Fruit fly (Drosophila melanogaster): ENCODE measurements around the gene raskol.

The raskol gene

dm6 chrX:17702738-17703570 is 7.0 kb upstream of the raskol start, which contains the start of the genes CG8188 and par-6 (continued):
- TF ChIP-seq H15 (GFP tag; IDR thresholded peaks at IDR 0.05) (peak; percentile 77), CG16813 (GFP tag; IDR thresholded peaks at IDR 0.05; ENCODE audit: partially characterized antibody) (peak; percentile 74), CG12769 (tag; optimal IDR thresholded peaks at IDR 0.05) (peak; percentile 78), CG13894 (tag; optimal IDR thresholded peaks at IDR 0.05) (peak; percentile 71), ro (GFP tag; IDR thresholded peaks at IDR 0.05) (no peak; the same call in 1 of the 2 replicates), bowl (GFP tag; IDR thresholded peaks at IDR 0.05) (no peak), CG6654 (GFP tag; optimal IDR thresholded peaks at IDR 0.05) (peak; percentile 49), CG18011 (GFP tag; optimal IDR thresholded peaks at IDR 0.05) (peak; percentile 59), Camta (GFP tag; optimal IDR thresholded peaks at IDR 0.05) (peak; percentile 83), so (GFP tag; IDR thresholded peaks at IDR 0.05) (peak; percentile 76; the same call in 2 of the 3 replicates), CG9727 (GFP tag; optimal IDR thresholded peaks at IDR 0.05) (peak; percentile 83), CG7839 (tag; optimal IDR thresholded peaks at IDR 0.05) (peak; percentile 89), CG4820 (GFP tag; optimal IDR thresholded peaks at IDR 0.05) (peak; percentile 70), MESR4 (GFP tag; optimal IDR thresholded peaks at IDR 0.05) (peak; percentile 80), ttk (GFP tag; IDR thresholded peaks at IDR 0.05) (peak; percentile 83), CG13123 (GFP tag; optimal IDR thresholded peaks at IDR 0.05) (peak; percentile 81), Hmr (GFP tag; optimal IDR thresholded peaks at IDR 0.05) (peak; percentile 88), NC2β (GFP tag; optimal IDR thresholded peaks at IDR 0.05) (peak; percentile 85), Sox100B (GFP tag; optimal IDR thresholded peaks at IDR 0.05) (peak; percentile 69), CG1832 (GFP tag; optimal IDR thresholded peaks at IDR 0.05) (no peak), BEAF-32 (GFP tag; optimal IDR thresholded peaks at IDR 0.05) (peak; percentile 85), CG8388 (GFP tag; optimal IDR thresholded peaks at IDR 0.05) (peak; percentile 78), Dbx (GFP tag; IDR thresholded peaks at IDR 0.05) (peak; percentile 86), CG14014 (GFP tag; IDR thresholded peaks at IDR 0.05) (peak; percentile 92), Mad (GFP tag; optimal IDR thresholded peaks at IDR 0.05) (peak; percentile 87), CG10543 (GFP tag; optimal IDR thresholded peaks at IDR 0.05) (peak; percentile 86), run (tag; optimal IDR thresholded peaks at IDR 0.05) (peak; percentile 36), CG31365 (tag; optimal IDR thresholded peaks at IDR 0.05) (peak; percentile 34), nau (GFP tag; optimal IDR thresholded peaks at IDR 0.05) (peak; percentile 36), Jarid2 (GFP tag; optimal IDR thresholded peaks at IDR 0.05) (peak; percentile 41), onecut (GFP tag; IDR thresholded peaks at IDR 0.05) (peak; percentile 50), Nf-YC (tag; optimal IDR thresholded peaks at IDR 0.05) (peak; percentile 74), Ravus (GFP tag; IDR thresholded peaks at IDR 0.05) (peak; percentile 51), HLHmδ (GFP tag; optimal IDR thresholded peaks at IDR 0.05) (no peak), repo (GFP tag; optimal IDR thresholded peaks at IDR 0.05) (peak; percentile 79), fru (optimal IDR thresholded peaks at IDR 0.05) (no peak), CG10462 (GFP tag; optimal IDR thresholded peaks at IDR 0.05) (peak; percentile 65), Max (GFP tag; optimal IDR thresholded peaks at IDR 0.05) (peak; percentile 68), CG11398 (GFP tag; optimal IDR thresholded peaks at IDR 0.05) (peak; percentile 80), Sry-β (GFP tag; optimal IDR thresholded peaks at IDR 0.05) (peak; percentile 40), CG10274 (GFP tag; optimal IDR thresholded peaks at IDR 0.05) (peak; percentile 100), sisA (GFP tag; IDR thresholded peaks at IDR 0.05) (peak; percentile 87), CG8478 (optimal IDR thresholded peaks at IDR 0.05) (no peak), jing (GFP tag; optimal IDR thresholded peaks at IDR 0.05) (peak; percentile 55), CG1529 (GFP tag; optimal IDR thresholded peaks at IDR 0.05) (peak; percentile 68), HLH4C (GFP tag; IDR thresholded peaks at IDR 0.05; ENCODE audit: partially characterized antibody) (peak; percentile 67; the same call in 1 of the 3 replicates), tap (tag; optimal IDR thresholded peaks at IDR 0.05) (peak; percentile 68), dmrt99B (tag; optimal IDR thresholded peaks at IDR 0.05) (peak; percentile 82), Drgx (GFP tag; IDR thresholded peaks at IDR 0.05) (peak; percentile 76)
